Worm (Caenorhabditis elegans): Measurements from ENCODE around the gene fbxb-92.

fbxb-92 gene

ce11 chrII:3747405-3747804 is at the start of gene fbxb-92:
fbxb-92 (minus strand) TSS chrII:3747505.
- TF ChIP-seq elt-3 (tag; optimal IDR thresholded peaks at IDR 0.05) (no peak), hlh-1 (tag; optimal IDR thresholded peaks at IDR 0.05) (no peak), pha-4 (tag; optimal IDR thresholded peaks at IDR 0.05) (no peak), nhr-28 (tag; optimal IDR thresholded peaks at IDR 0.05) (no peak), ces-1 (GFP tag; optimal IDR thresholded peaks at IDR 0.05) (no peak), mab-5 (tag; optimal IDR thresholded peaks at IDR 0.05) (no peak), ceh-43 (GFP tag; optimal IDR thresholded peaks at IDR 0.05) (no peak), unc-120 (tag; optimal IDR thresholded peaks at IDR 0.05; ENCODE audit: poor library complexity, severe bottlenecking) (no peak), elt-1 (tag; optimal IDR thresholded peaks at IDR 0.05; ENCODE audit: borderline replicate concordance, insufficient read depth) (no peak), drap-1 (GFP tag; optimal IDR thresholded peaks at IDR 0.05) (no peak), nhr-12 (tag; optimal IDR thresholded peaks at IDR 0.05) (no peak), zip-8 (tag; optimal IDR thresholded peaks at IDR 0.05) (no peak), nhr-76 (tag; optimal IDR thresholded peaks at IDR 0.05) (no peak), unc-62 (GFP tag; optimal IDR thresholded peaks at IDR 0.05) (no peak), flh-1 (GFP tag; optimal IDR thresholded peaks at IDR 0.05) (no peak), sem-2 (GFP tag; optimal IDR thresholded peaks at IDR 0.05) (no peak), ham-2 (GFP tag; optimal IDR thresholded peaks at IDR 0.05) (no peak), M03D4.4 (tag; optimal IDR thresholded peaks at IDR 0.05) (no peak), cnd-1 (tag; optimal IDR thresholded peaks at IDR 0.05) (no peak), ztf-11 (tag; optimal IDR thresholded peaks at IDR 0.05) (no peak)

DNA sequence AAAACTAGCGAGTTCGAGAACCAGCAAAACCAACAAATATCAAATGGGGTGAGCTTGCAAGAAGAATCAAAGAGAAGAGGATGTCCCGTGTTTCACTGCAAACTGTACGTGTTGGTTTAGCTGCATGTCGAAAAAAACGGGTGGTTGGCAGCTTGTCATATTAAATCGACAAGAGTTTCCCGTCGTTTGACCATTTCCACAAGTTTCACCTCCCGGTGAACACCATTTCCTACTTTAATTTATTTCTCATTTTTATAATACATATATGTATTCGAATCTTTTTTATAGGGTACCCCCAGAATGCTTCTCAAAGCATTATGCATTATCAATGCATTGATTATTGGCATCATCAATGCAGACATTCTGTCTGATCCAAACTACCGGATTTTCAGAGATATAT is 48.0 kb upstream of the fbxb-92 start, which contains the start of gene Y8A9A.2:
Gene Y8A9A.2 (plus strand): TSS at position 301 of the 400 bp plus-strand sequence.
- no peak for TF ChIP-seq sem-2 (GFP tag; optimal IDR thresholded peaks at IDR 0.05)
- TF ChIP-seq nhr-12 (tag; optimal IDR thresholded peaks at IDR 0.05): no peak
- TF ChIP-seq ceh-39 (tag; optimal IDR thresholded peaks at IDR 0.05): no peak
- TF ChIP-seq nhr-237 (tag; optimal IDR thresholded peaks at IDR 0.05): no peak
- TF ChIP-seq unc-120 (tag; optimal IDR thresholded peaks at IDR 0.05; ENCODE audit: poor library complexity, severe bottlenecking): no peak
- no peak for TF ChIP-seq ham-2 (GFP tag; optimal IDR thresholded peaks at IDR 0.05)
- TF ChIP-seq ztf-11 (tag; optimal IDR thresholded peaks at IDR 0.05): no peak
- no peak for TF ChIP-seq mep-1 (tag; optimal IDR thresholded peaks at IDR 0.05)
- TF ChIP-seq lin-13 (tag; optimal IDR thresholded peaks at IDR 0.05): no peak
- no peak for TF ChIP-seq drap-1 (GFP tag; optimal IDR thresholded peaks at IDR 0.05)
- TF ChIP-seq elt-1 (tag; optimal IDR thresholded peaks at IDR 0.05; ENCODE audit: borderline replicate concordance, insufficient read depth): no peak
- no peak for TF ChIP-seq mab-5 (tag; optimal IDR thresholded peaks at IDR 0.05)
- TF ChIP-seq nhr-28 (tag; optimal IDR thresholded peaks at IDR 0.05): no peak
- TF ChIP-seq flh-1 (GFP tag; optimal IDR thresholded peaks at IDR 0.05): no peak
- TF ChIP-seq M03D4.4 (tag; optimal IDR thresholded peaks at IDR 0.05): no peak
- no peak for TF ChIP-seq ceh-43 (GFP tag; optimal IDR thresholded peaks at IDR 0.05)
- TF ChIP-seq snpc-4 (tag; optimal IDR thresholded peaks at IDR 0.05): no peak
- TF ChIP-seq lin-32 (GFP tag; optimal IDR thresholded peaks at IDR 0.05): no peak

ce11 chrII:3793336-3793735 is 46.0 kb upstream of the fbxb-92 start, which contains the start of gene fbxb-99:
fbxb-99 (minus strand) TSS chrII:3793436.
- TF ChIP-seq lin-13 (tag; optimal IDR thresholded peaks at IDR 0.05) (no peak), flh-1 (GFP tag; optimal IDR thresholded peaks at IDR 0.05) (no peak), nhr-76 (tag; optimal IDR thresholded peaks at IDR 0.05) (no peak), ces-1 (GFP tag; optimal IDR thresholded peaks at IDR 0.05) (no peak), ceh-83 (GFP tag; optimal IDR thresholded peaks at IDR 0.05) (no peak), M03D4.4 (tag; optimal IDR thresholded peaks at IDR 0.05) (no peak), elt-1 (tag; optimal IDR thresholded peaks at IDR 0.05; ENCODE audit: borderline replicate concordance, insufficient read depth) (no peak), mls-2 (tag; optimal IDR thresholded peaks at IDR 0.05) (no peak), cnd-1 (tag; optimal IDR thresholded peaks at IDR 0.05) (no peak), tbx-8 (GFP tag; optimal IDR thresholded peaks at IDR 0.05) (no peak), sptf-1 (tag; optimal IDR thresholded peaks at IDR 0.05) (no peak), mep-1 (tag; optimal IDR thresholded peaks at IDR 0.05) (no peak), nhr-237 (tag; optimal IDR thresholded peaks at IDR 0.05) (no peak), lsy-2 (tag; optimal IDR thresholded peaks at IDR 0.05) (no peak), drap-1 (GFP tag; optimal IDR thresholded peaks at IDR 0.05) (no peak), snpc-4 (tag; optimal IDR thresholded peaks at IDR 0.05) (no peak), nhr-12 (tag; optimal IDR thresholded peaks at IDR 0.05) (no peak), nhr-28 (tag; optimal IDR thresholded peaks at IDR 0.05) (no peak), bed-3 (GFP tag; optimal IDR thresholded peaks at IDR 0.05) (no peak), unc-39 (tag; optimal IDR thresholded peaks at IDR 0.05) (no peak)
